Fruit fly (Drosophila melanogaster): Measurements from ENCODE around the gene PGRP-LD.

PGRP-LD gene

dm6 chr3L:5749616-5750336, 30.1 kb upstream of the PGRP-LD start (continued):
- TF ChIP-seq NC2β (GFP tag; optimal IDR thresholded peaks at IDR 0.05) (no peak), pum (GFP tag; optimal IDR thresholded peaks at IDR 0.05) (no peak), lbe (GFP tag; optimal IDR thresholded peaks at IDR 0.05) (peak; percentile 8), HLH3B (GFP tag; IDR thresholded peaks at IDR 0.05) (no peak), Xbp1 (GFP tag; optimal IDR thresholded peaks at IDR 0.05) (peak; percentile 25), Bgb (GFP tag; IDR thresholded peaks at IDR 0.05; ENCODE audit: partially characterized antibody) (peak; percentile 20; the same call in 1 of the 2 replicates), kni (GFP tag; optimal IDR thresholded peaks at IDR 0.05) (no peak), esg (GFP tag; conservative IDR thresholded peaks at IDR 0.05) (no peak), dpn (GFP tag; optimal IDR thresholded peaks at IDR 0.05) (peak in 1 of 2 experiments; percentile 26), Mad (GFP tag; optimal IDR thresholded peaks at IDR 0.05) (peak; percentile 25), ab (GFP tag; optimal IDR thresholded peaks at IDR 0.05) (no peak), Awh (GFP tag; IDR thresholded peaks at IDR 0.05) (no peak), ftz-f1 (GFP tag; optimal IDR thresholded peaks at IDR 0.05) (no peak), Med (GFP tag) (no peak), sug (tag; optimal IDR thresholded peaks at IDR 0.05) (peak; percentile 40), CG13775 (GFP tag; optimal IDR thresholded peaks at IDR 0.05) (no peak), Dip2 (GFP tag; IDR thresholded peaks at IDR 0.05) (no peak), CG33213 (GFP tag; optimal IDR thresholded peaks at IDR 0.05) (peak; percentile 48), CG15011 (GFP tag; optimal IDR thresholded peaks at IDR 0.05) (no peak), bigmax (GFP tag; optimal IDR thresholded peaks at IDR 0.05) (no peak), CoRest (tag; optimal IDR thresholded peaks at IDR 0.05) (peak; percentile 62), CG13624 (GFP tag; optimal IDR thresholded peaks at IDR 0.05) (no peak), CG13424 (tag; optimal IDR thresholded peaks at IDR 0.05) (no peak), ato (GFP tag; IDR thresholded peaks at IDR 0.05; ENCODE audit: partially characterized antibody) (0 out of 2 replicates have a peak, but pooled peaks have one; percentile 23), grau (tag; optimal IDR thresholded peaks at IDR 0.05) (peak; percentile 30), CG8388 (GFP tag; optimal IDR thresholded peaks at IDR 0.05) (no peak), Elba2 (GFP tag; optimal IDR thresholded peaks at IDR 0.05) (no peak), Fer3 (tag; optimal IDR thresholded peaks at IDR 0.05) (peak; percentile 1), her (GFP tag; optimal IDR thresholded peaks at IDR 0.05) (no peak), luna (GFP tag; optimal IDR thresholded peaks at IDR 0.05) (no peak), CG42726 (GFP tag; IDR thresholded peaks at IDR 0.05; ENCODE audit: partially characterized antibody) (peak; percentile 64), Sin3A (optimal IDR thresholded peaks at IDR 0.05) (no peak), Chrac-16 (GFP tag; optimal IDR thresholded peaks at IDR 0.05) (peak; percentile 13), Dp (GFP tag; optimal IDR thresholded peaks at IDR 0.05) (peak; percentile 98), CG1602 (GFP tag; optimal IDR thresholded peaks at IDR 0.05) (no peak), CG7745 (tag; optimal IDR thresholded peaks at IDR 0.05) (no peak), chif (GFP tag; optimal IDR thresholded peaks at IDR 0.05) (peak in 1 of 2 experiments; percentile 13), eyg (GFP tag; optimal IDR thresholded peaks at IDR 0.05) (no peak), Fer2 (tag; optimal IDR thresholded peaks at IDR 0.05) (no peak), ranshi (GFP tag; IDR thresholded peaks at IDR 0.05) (no peak), nmo (GFP tag; optimal IDR thresholded peaks at IDR 0.05) (peak; percentile 23), CG15514 (GFP tag; optimal IDR thresholded peaks at IDR 0.05) (peak; percentile 57), so (GFP tag; IDR thresholded peaks at IDR 0.05) (no peak), CG10543 (GFP tag; optimal IDR thresholded peaks at IDR 0.05) (no peak), CG2875 (GFP tag; optimal IDR thresholded peaks at IDR 0.05) (no peak), HHEX (GFP tag; optimal IDR thresholded peaks at IDR 0.05) (no peak), en (GFP tag; optimal IDR thresholded peaks at IDR 0.05) (no peak), tna (GFP tag; IDR thresholded peaks at IDR 0.05; ENCODE audit: partially characterized antibody) (no peak), Hmr (GFP tag; optimal IDR thresholded peaks at IDR 0.05) (peak; percentile 31), CG17328 (GFP tag; IDR thresholded peaks at IDR 0.05) (no peak)
